Worm (Caenorhabditis elegans): Measurements from ENCODE around the gene czw-1.

The czw-1 gene

DNA sequence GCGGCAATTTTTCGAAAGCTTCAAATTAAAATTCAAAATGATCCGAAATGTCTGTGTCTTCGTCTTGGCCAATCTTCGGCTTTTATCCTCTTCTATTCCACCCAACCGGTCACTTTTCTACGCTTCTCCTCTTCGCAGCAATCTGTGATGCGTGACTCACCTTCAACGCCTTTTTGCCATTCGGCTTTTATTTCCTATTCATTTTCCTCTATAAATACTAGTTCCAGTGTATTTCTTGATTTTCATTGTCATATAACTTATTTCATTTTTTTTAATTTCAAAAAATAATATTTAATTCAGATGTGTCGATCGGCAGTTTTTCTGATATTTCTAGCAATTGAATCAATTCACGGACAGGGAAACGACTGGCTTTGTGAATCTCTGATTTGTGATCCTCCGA, 26.5 kb downstream of the czw-1 start, which contains the start of gene C49H3.16:
Gene C49H3.16 (plus strand): TSS at position 301 of the 400 bp plus-strand sequence.
- TF ChIP-seq cnd-1 (tag; optimal IDR thresholded peaks at IDR 0.05) (no peak), ceh-39 (tag; optimal IDR thresholded peaks at IDR 0.05) (no peak), flh-1 (GFP tag; optimal IDR thresholded peaks at IDR 0.05) (no peak), ceh-43 (GFP tag; optimal IDR thresholded peaks at IDR 0.05) (no peak), unc-120 (tag; optimal IDR thresholded peaks at IDR 0.05; ENCODE audit: poor library complexity, severe bottlenecking) (no peak), pha-4 (tag; optimal IDR thresholded peaks at IDR 0.05) (no peak), nhr-237 (tag; optimal IDR thresholded peaks at IDR 0.05) (no peak), ceh-83 (GFP tag; optimal IDR thresholded peaks at IDR 0.05) (no peak)

ce11 chrIV:7917881-7918280, 28.7 kb downstream of the czw-1 start:
- TF ChIP-seq ham-2 (GFP tag; optimal IDR thresholded peaks at IDR 0.05) = no peak
- no peak for TF ChIP-seq cnd-1 (tag; optimal IDR thresholded peaks at IDR 0.05)
- TF ChIP-seq nhr-2 (tag; optimal IDR thresholded peaks at IDR 0.05) = no peak
- TF ChIP-seq unc-120 (tag; optimal IDR thresholded peaks at IDR 0.05; ENCODE audit: poor library complexity, severe bottlenecking) = no peak
- no peak for TF ChIP-seq pha-4 (tag; optimal IDR thresholded peaks at IDR 0.05)
- no peak for TF ChIP-seq mep-1 (tag; optimal IDR thresholded peaks at IDR 0.05)
- no peak for TF ChIP-seq nhr-237 (tag; optimal IDR thresholded peaks at IDR 0.05)
- no peak for TF ChIP-seq zip-8 (tag; optimal IDR thresholded peaks at IDR 0.05)
- no peak for TF ChIP-seq nhr-28 (tag; optimal IDR thresholded peaks at IDR 0.05)
- no peak for TF ChIP-seq bed-3 (GFP tag; optimal IDR thresholded peaks at IDR 0.05)

ce11 chrIV:7916907-7917306, 29.7 kb downstream of the czw-1 start:
- TF ChIP-seq cnd-1 (tag; optimal IDR thresholded peaks at IDR 0.05) = no peak
- TF ChIP-seq snpc-4 (tag; optimal IDR thresholded peaks at IDR 0.05) = no peak
- no peak for TF ChIP-seq mls-2 (tag; optimal IDR thresholded peaks at IDR 0.05)

DNA sequence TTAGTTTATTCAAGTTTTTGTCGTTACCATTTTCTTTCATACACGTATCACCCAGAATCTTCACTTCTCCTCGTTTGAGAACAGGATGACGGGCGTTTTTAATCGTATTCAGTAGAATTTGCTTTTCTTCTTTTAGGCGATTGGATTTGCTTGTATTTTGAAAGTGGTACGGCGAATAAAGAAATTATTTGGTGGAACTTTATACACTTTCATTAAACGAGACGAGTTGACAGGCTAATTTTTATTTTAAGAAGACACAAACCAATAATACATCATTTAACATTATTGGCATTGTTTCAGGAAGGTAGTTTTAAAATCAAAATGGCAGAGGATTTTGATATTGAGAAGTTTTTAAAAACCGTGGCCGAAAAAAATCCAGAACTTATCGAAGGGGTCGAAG, 31.6 kb downstream of the czw-1 start, which contains the start of gene C49H3.4:
Gene C49H3.4 (plus strand): TSS at position 301 of the 400 bp plus-strand sequence.
- TF ChIP-seq mls-2 (tag; optimal IDR thresholded peaks at IDR 0.05) = no peak

- TF ChIP-seq elt-1 (tag; optimal IDR thresholded peaks at IDR 0.05; ENCODE audit: borderline replicate concordance, insufficient read depth) (peak; percentile 83), bed-3 (GFP tag; optimal IDR thresholded peaks at IDR 0.05) (no peak), ceh-83 (GFP tag; optimal IDR thresholded peaks at IDR 0.05) (peak; percentile 33), hlh-1 (tag; optimal IDR thresholded peaks at IDR 0.05) (peak; percentile 30), ces-1 (GFP tag; optimal IDR thresholded peaks at IDR 0.05) (peak; percentile 6)
Measured at ce11 chrIV:7910197-7910735, 36.4 kb downstream of the czw-1 start, which contains the start of the genes npp-27 and ntl-4. Gene npp-27, minus strand, starts transcription at chrIV:7910247. Gene ntl-4, plus strand, starts transcription at chrIV:7910575.

DNA sequence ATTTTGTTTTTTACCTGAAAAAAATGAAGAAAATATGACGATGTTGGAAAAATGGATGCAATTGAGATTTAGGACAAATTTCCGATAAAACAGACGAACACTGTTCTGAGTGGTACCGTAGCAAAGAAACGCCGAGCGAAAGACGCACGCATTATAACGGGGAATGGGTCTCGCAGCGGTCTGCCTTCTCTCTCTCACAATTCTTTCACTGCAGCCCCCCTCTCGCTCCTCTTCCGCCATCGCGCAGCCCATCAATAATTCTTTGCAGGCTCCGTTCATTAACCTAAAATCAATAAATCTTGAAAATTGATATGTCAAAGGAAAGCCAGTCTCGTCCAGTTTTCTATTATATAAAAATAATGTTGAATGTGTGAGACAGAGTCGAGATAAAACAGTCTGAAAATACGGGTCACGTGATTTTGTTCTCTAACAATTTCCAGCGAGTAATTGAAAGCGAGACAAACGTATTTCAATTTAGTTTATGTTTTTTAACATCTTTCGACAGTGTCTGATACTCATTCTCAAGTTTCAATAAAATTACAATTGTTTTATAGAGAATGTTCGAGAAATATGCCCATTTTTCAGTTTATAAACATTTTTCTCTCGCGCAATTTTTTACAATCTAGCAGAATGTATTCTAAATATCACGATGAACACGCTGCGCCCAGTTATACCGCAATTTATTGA, 37.0 kb downstream of the czw-1 start:
- TF ChIP-seq ceh-83 (GFP tag; optimal IDR thresholded peaks at IDR 0.05) = no peak
- peak; percentile 65 for TF ChIP-seq mep-1 (tag; optimal IDR thresholded peaks at IDR 0.05)
- no peak for TF ChIP-seq unc-62 (GFP tag; optimal IDR thresholded peaks at IDR 0.05)
- peak; percentile 65 for TF ChIP-seq lsy-2 (tag; optimal IDR thresholded peaks at IDR 0.05)
- TF ChIP-seq ces-1 (GFP tag; optimal IDR thresholded peaks at IDR 0.05) = peak; percentile 8
- peak; percentile 19 for TF ChIP-seq hlh-1 (tag; optimal IDR thresholded peaks at IDR 0.05)

ce11 chrIV:7906643-7907042, 40.0 kb downstream of the czw-1 start:
- TF ChIP-seq nhr-76 (tag; optimal IDR thresholded peaks at IDR 0.05) (no peak), ztf-11 (tag; optimal IDR thresholded peaks at IDR 0.05) (no peak), ceh-83 (GFP tag; optimal IDR thresholded peaks at IDR 0.05) (no peak)

DNA sequence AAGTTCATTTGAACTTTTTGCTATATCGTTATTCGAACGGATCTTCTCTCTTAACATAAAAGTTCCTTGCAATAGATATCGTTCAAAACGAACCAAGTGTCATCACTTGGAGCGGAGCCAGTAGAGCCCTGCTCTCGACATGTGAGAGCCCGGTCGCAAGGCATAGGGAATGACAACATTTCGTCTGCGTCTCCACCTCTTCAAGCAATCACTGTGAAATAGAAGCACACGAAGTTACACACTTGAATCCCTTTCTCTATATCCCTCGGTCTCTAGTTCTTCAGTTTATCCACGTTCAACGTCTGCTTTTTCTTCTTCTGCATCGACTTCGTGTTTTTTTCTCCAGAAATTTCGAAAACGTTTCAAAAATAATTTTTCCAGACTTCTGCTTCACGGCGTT, 43.3 kb downstream of the czw-1 start, which contains the start of gene C49H3.6:
Gene C49H3.6 (plus strand): TSS at position 380 of the 400 bp plus-strand sequence.
- TF ChIP-seq ham-2 (GFP tag; optimal IDR thresholded peaks at IDR 0.05) = no peak
- TF ChIP-seq hlh-1 (tag; optimal IDR thresholded peaks at IDR 0.05) = peak; percentile 30
- peak; percentile 52 for TF ChIP-seq ces-1 (GFP tag; optimal IDR thresholded peaks at IDR 0.05)
